Worm (Caenorhabditis elegans) whole organism, L1 larva: ENCODE data around the gene Y82E9BL.1.

Source experiments
- aly-2 ChIP-seq: fragments of 150-350 bp; optimal IDR thresholded peaks from 2 replicates; lab custom pipeline; 2014; ENCODE audit warnings: missing biosample characterization, missing genetic modification characterization
- efl-3 ChIP-seq: fragments of 200-800 bp; sonication (Bioruptor generic); optimal IDR thresholded peaks from 2 replicates; lab custom pipeline; 2018; ENCODE audit warnings: mild to moderate bottlenecking, missing genetic modification characterization, missing compliant biosample characterization
- fkh-10 ChIP-seq: sonication (generic microtip); optimal IDR thresholded peaks from 2 replicates; lab custom pipeline; 2017; ENCODE audit warnings: missing biosample characterization, missing genetic modification reagents, missing genetic modification characterization
- fkh-8 ChIP-seq: sonication (generic microtip); optimal IDR thresholded peaks from 2 replicates; lab custom pipeline; 2016; ENCODE audit warnings: mild to moderate bottlenecking, missing genetic modification characterization, missing compliant biosample characterization
- lin-13 ChIP-seq: fragments of 150-350 bp; optimal IDR thresholded peaks from 2 replicates; lab custom pipeline; 2014; ENCODE audit warnings: missing biosample characterization, missing genetic modification reagents, missing genetic modification characterization
- mdl-1 ChIP-seq, 2 experiments: fragments of 150-350 bp; optimal IDR thresholded peaks; 2 replicates each; lab custom pipeline; 2014 to 2017; ENCODE audit warnings: missing biosample characterization in 2 of 2, missing genetic modification characterization in 2 of 2, inconsistent platforms in 1 of 2
- nhr-237 ChIP-seq: fragments of 150-350 bp; optimal IDR thresholded peaks from 2 replicates; lab custom pipeline; 2014; ENCODE audit warnings: missing biosample characterization, missing genetic modification characterization
- sox-4 ChIP-seq: sonication (generic microtip); optimal IDR thresholded peaks from 2 replicates; lab custom pipeline; 2016; ENCODE audit warnings: missing genetic modification characterization, missing compliant biosample characterization

ce11 chrIII:1323555-1323954 lies 31.7 kb downstream of the Y82E9BL.1 start:
- TF ChIP-seq lin-13 (GFP tag; lab: Kevin White, UChicago) (no peak), sox-4 (no peak), efl-3 (GFP tag; lab: Kevin White, UChicago) (no peak), nhr-237 (tag; lab: Kevin White, UChicago) (no peak), fkh-10 (no peak), mdl-1 (tag; optimal IDR thresholded peaks at IDR 0.05; lab: Kevin White, UChicago) (no peak), fkh-8 (tag; lab: Kevin White, UChicago) (no peak), aly-2 (tag; lab: Kevin White, UChicago) (no peak)
